Worm (Caenorhabditis elegans): ENCODE results near the gene H28G03.3.

H28G03.3 gene

ce11 chrX:5190061-5190460, 36.1 kb downstream of the H28G03.3 start:
- no peak for TF ChIP-seq nhr-23 (tag; optimal IDR thresholded peaks at IDR 0.05)
- no peak for TF ChIP-seq ztf-11 (tag; optimal IDR thresholded peaks at IDR 0.05)
- no peak for TF ChIP-seq eor-1 (tag; optimal IDR thresholded peaks at IDR 0.05)
- TF ChIP-seq snpc-4 (tag; optimal IDR thresholded peaks at IDR 0.05) = no peak

DNA sequence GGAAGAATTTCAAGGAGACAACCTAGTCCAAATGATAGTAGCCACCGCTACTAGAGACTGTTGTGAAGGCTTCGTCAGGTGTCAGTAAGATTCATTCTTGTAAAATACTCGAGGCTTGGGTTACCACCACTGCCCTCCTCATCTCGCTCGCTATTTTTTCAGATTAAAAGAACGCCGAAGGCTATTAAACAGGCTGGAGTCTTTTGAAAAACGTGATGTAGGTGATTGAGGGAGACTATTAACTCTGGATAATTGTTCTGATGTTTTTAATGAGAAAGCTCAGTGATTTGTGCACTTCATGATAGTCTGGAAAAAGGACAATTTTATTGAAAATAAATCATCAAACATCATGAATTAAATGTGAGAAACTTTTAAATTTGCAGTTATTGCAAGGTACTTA, 37.2 kb downstream of the H28G03.3 start, which contains the start of gene zig-6:
zig-6 (minus strand) TSS at position 101 of the 400 bp plus-strand sequence.
- TF ChIP-seq fkh-2 (tag; optimal IDR thresholded peaks at IDR 0.05) = no peak
- no peak for TF ChIP-seq ceh-9 (tag; optimal IDR thresholded peaks at IDR 0.05)
- TF ChIP-seq egl-5 (tag; optimal IDR thresholded peaks at IDR 0.05) = peak; percentile 75
- TF ChIP-seq aly-2 (tag; optimal IDR thresholded peaks at IDR 0.05) = no peak

DNA sequence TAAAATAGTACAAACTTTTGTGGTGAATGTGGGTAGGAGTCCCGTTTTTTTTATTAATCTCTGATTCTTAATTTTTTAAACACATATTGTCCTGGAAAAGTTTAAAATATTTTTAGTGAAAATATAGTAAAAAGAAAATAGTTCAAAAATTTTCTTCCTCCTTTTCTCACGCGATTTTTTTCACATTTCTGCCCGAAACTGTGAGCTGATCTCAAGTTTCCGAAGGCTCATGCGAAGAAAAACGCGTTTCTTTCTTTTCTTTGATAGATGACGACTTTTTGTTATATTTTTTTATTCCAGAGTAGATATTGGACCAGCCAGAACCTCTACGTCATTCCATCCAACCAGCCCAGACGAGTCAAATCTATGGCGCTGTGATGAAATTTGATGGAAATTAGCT, 42.2 kb downstream of the H28G03.3 start, which contains the start of gene T03G11.9:
T03G11.9 (plus strand) TSS at position 301 of the 400 bp plus-strand sequence.
- TF ChIP-seq fkh-2 (tag; optimal IDR thresholded peaks at IDR 0.05) (no peak), nhr-67 (tag; optimal IDR thresholded peaks at IDR 0.05) (no peak), elt-2 (tag; optimal IDR thresholded peaks at IDR 0.05) (no peak), aly-2 (tag; optimal IDR thresholded peaks at IDR 0.05) (no peak), fos-1 (tag; optimal IDR thresholded peaks at IDR 0.05) (no peak), nhr-77 (tag; optimal IDR thresholded peaks at IDR 0.05) (no peak), tbx-2 (tag; optimal IDR thresholded peaks at IDR 0.05) (no peak), pha-4 (tag; optimal IDR thresholded peaks at IDR 0.05) (no peak), daf-12 (tag; optimal IDR thresholded peaks at IDR 0.05) (no peak), elt-1 (tag; optimal IDR thresholded peaks at IDR 0.05) (no peak), nhr-11 (tag; optimal IDR thresholded peaks at IDR 0.05) (no peak), skn-1 (tag; optimal IDR thresholded peaks at IDR 0.05) (no peak), ceh-28 (tag; optimal IDR thresholded peaks at IDR 0.05) (no peak), snpc-4 (tag; optimal IDR thresholded peaks at IDR 0.05) (no peak), ztf-4 (tag; optimal IDR thresholded peaks at IDR 0.05) (no peak), hmg-11 (tag; optimal IDR thresholded peaks at IDR 0.05) (no peak), unc-39 (tag; optimal IDR thresholded peaks at IDR 0.05) (no peak), jun-1 (tag; optimal IDR thresholded peaks at IDR 0.05) (no peak), nhr-23 (tag; optimal IDR thresholded peaks at IDR 0.05) (no peak), pqm-1 (tag; optimal IDR thresholded peaks at IDR 0.05) (no peak)

- TF ChIP-seq lsy-12 (tag; optimal IDR thresholded peaks at IDR 0.05) = no peak
- TF ChIP-seq pqm-1 (tag; optimal IDR thresholded peaks at IDR 0.05) = no peak
- TF ChIP-seq R02D3.7 (tag; optimal IDR thresholded peaks at IDR 0.05) = no peak
- TF ChIP-seq skn-1 (tag; optimal IDR thresholded peaks at IDR 0.05) = no peak
- TF ChIP-seq mml-1 (tag; optimal IDR thresholded peaks at IDR 0.05) = no peak
- no peak for TF ChIP-seq nhr-67 (tag; optimal IDR thresholded peaks at IDR 0.05)
- no peak for TF ChIP-seq mdl-1 (tag; optimal IDR thresholded peaks at IDR 0.05)
- no peak for TF ChIP-seq fkh-10 (GFP tag; optimal IDR thresholded peaks at IDR 0.05)
- no peak for TF ChIP-seq elt-2 (tag; optimal IDR thresholded peaks at IDR 0.05)
- no peak for TF ChIP-seq jun-1 (tag; optimal IDR thresholded peaks at IDR 0.05)
Observed at ce11 chrX:5179874-5180273, 46.3 kb downstream of the H28G03.3 start, which contains the start of gene sru-48. sru-48 (plus strand) TSS chrX:5180174.

ce11 chrX:5179050-5179449, 47.1 kb downstream of the H28G03.3 start, which contains the start of gene metl-9:
metl-9 (minus strand) TSS chrX:5179150.
- TF ChIP-seq lsy-12 (tag; optimal IDR thresholded peaks at IDR 0.05) = no peak
- TF ChIP-seq nhr-28 (tag; optimal IDR thresholded peaks at IDR 0.05) = no peak
- TF ChIP-seq mdl-1 (tag; optimal IDR thresholded peaks at IDR 0.05) = no peak
- TF ChIP-seq ceh-16 (tag; optimal IDR thresholded peaks at IDR 0.05) = no peak
- TF ChIP-seq nhr-67 (tag; optimal IDR thresholded peaks at IDR 0.05) = no peak
- TF ChIP-seq nhr-25 (tag; optimal IDR thresholded peaks at IDR 0.05) = no peak
- no peak for TF ChIP-seq sea-2 (GFP tag; optimal IDR thresholded peaks at IDR 0.05)
- no peak for TF ChIP-seq ztf-11 (tag; optimal IDR thresholded peaks at IDR 0.05)
- TF ChIP-seq skn-1 (tag; optimal IDR thresholded peaks at IDR 0.05) = no peak
- no peak for TF ChIP-seq daf-12 (tag; optimal IDR thresholded peaks at IDR 0.05)
- TF ChIP-seq fos-1 (tag; optimal IDR thresholded peaks at IDR 0.05) = no peak
- no peak for TF ChIP-seq nhr-77 (tag; optimal IDR thresholded peaks at IDR 0.05)
- TF ChIP-seq pqm-1 (tag; optimal IDR thresholded peaks at IDR 0.05) = no peak

ce11 chrX:5174256-5174655, 51.9 kb downstream of the H28G03.3 start, which contains the start of gene zchc-1A:
zchc-1A (plus strand) TSS chrX:5174369.
- TF ChIP-seq elt-3 (tag; optimal IDR thresholded peaks at IDR 0.05) = no peak
- no peak for TF ChIP-seq nhr-67 (tag; optimal IDR thresholded peaks at IDR 0.05)
- TF ChIP-seq nhr-12 (tag; optimal IDR thresholded peaks at IDR 0.05) = no peak
- TF ChIP-seq aly-2 (tag; optimal IDR thresholded peaks at IDR 0.05) = no peak
- no peak for TF ChIP-seq snpc-4 (tag; optimal IDR thresholded peaks at IDR 0.05)
- TF ChIP-seq eor-1 (tag; optimal IDR thresholded peaks at IDR 0.05) = no peak
- TF ChIP-seq nhr-11 (tag; optimal IDR thresholded peaks at IDR 0.05) = no peak
- no peak for TF ChIP-seq skn-1 (tag; optimal IDR thresholded peaks at IDR 0.05)
- no peak for TF ChIP-seq ztf-4 (tag; optimal IDR thresholded peaks at IDR 0.05)
- TF ChIP-seq egl-5 (tag; optimal IDR thresholded peaks at IDR 0.05) = no peak
- no peak for TF ChIP-seq ceh-16 (tag; optimal IDR thresholded peaks at IDR 0.05)
- TF ChIP-seq nhr-23 (tag; optimal IDR thresholded peaks at IDR 0.05) = no peak
- no peak for TF ChIP-seq ceh-82 (tag; optimal IDR thresholded peaks at IDR 0.05)
- TF ChIP-seq nhr-43 (tag; optimal IDR thresholded peaks at IDR 0.05; ENCODE audit: poor library complexity, severe bottlenecking) = no peak
- TF ChIP-seq pha-4 (tag; optimal IDR thresholded peaks at IDR 0.05) = no peak
- TF ChIP-seq ama-1 (optimal IDR thresholded peaks at IDR 0.05) = no peak

All from whole organism, L3 larva.